Worm (Caenorhabditis elegans) whole organism, L2 larva: ENCODE data around the gene grk-1.

Experiments used
- R02D3.7 ChIP-seq: fragments of 150-350 bp; optimal IDR thresholded peaks from 2 replicates; lab custom pipeline; 2014; ENCODE audit warnings: missing biosample characterization, missing genetic modification characterization
- Y55F3AM.14 ChIP-seq: fragments of 200-800 bp; sonication (Bioruptor generic); optimal IDR thresholded peaks from 2 replicates; lab custom pipeline; 2018; ENCODE audit warnings: mild to moderate bottlenecking, missing genetic modification characterization, missing compliant biosample characterization
- alr-1 ChIP-seq: fragments of 150-350 bp; optimal IDR thresholded peaks from 2 replicates; lab custom pipeline; 2014; ENCODE audit warnings: missing biosample characterization, missing genetic modification characterization
- ama-1 ChIP-seq: fragments of 150-350 bp; optimal IDR thresholded peaks from 2 replicates; lab custom pipeline; 2018; ENCODE audit warnings: inconsistent platforms
- ceh-16 ChIP-seq: fragments of 150-350 bp; optimal IDR thresholded peaks from 2 replicates; lab custom pipeline; 2014; ENCODE audit warnings: missing biosample characterization, missing genetic modification characterization
- egl-27 ChIP-seq: sonication (generic microtip); optimal IDR thresholded peaks from 3 replicates; lab custom pipeline; 2017; ENCODE audit warnings: missing biosample characterization, missing genetic modification reagents, missing genetic modification characterization
- elt-3 ChIP-seq: sonication (generic microtip); optimal IDR thresholded peaks from 2 replicates; lab custom pipeline; 2017; ENCODE audit warnings: missing biosample characterization, missing genetic modification characterization
- nhr-237 ChIP-seq: fragments of 150-350 bp; optimal IDR thresholded peaks from 2 replicates; lab custom pipeline; 2014; ENCODE audit warnings: missing biosample characterization, missing genetic modification characterization
- sem-4 ChIP-seq: fragments of 150-350 bp; optimal IDR thresholded peaks from 2 replicates; lab custom pipeline; 2014; ENCODE audit warnings: missing biosample characterization, missing genetic modification reagents, missing genetic modification characterization
- snpc-4 ChIP-seq: fragments of 150-350 bp; optimal IDR thresholded peaks from 2 replicates; lab custom pipeline; 2014; ENCODE audit warnings: missing biosample characterization, missing genetic modification characterization
- unc-62 ChIP-seq: fragments of 150-350 bp; optimal IDR thresholded peaks from 2 replicates; lab custom pipeline; 2014; ENCODE audit warnings: missing biosample characterization, missing genetic modification reagents, missing genetic modification characterization
- ztf-4 ChIP-seq: fragments of 150-350 bp; optimal IDR thresholded peaks from 2 replicates; lab custom pipeline; 2014; ENCODE audit warnings: missing biosample characterization, missing genetic modification characterization

DNA sequence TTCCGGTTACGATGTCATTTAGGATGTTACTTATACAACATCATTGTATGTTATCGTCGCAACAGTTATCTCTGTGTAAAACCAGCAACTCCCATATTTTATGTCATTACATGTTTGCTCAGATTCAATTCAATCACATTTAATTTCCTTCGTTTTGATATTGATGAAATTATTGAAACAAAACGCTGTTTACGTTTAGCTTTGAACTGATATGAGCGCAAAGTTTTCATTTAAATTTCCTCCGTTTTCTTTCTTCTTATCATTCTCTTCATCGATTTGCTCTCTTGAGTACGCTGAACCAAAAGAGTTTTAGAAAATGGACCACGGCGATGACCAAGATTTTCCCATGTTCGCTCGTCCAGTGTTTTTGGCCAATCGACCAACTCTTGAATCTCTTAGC is 31.8 kb upstream of the grk-1 start, which contains the start of gene sek-6:
- TF ChIP-seq unc-62 (GFP tag; lab: Kevin White, UChicago) (no peak), ama-1 (no peak), egl-27 (no peak), alr-1 (tag; lab: Kevin White, UChicago) (no peak), ztf-4 (no peak), R02D3.7 (tag; lab: Kevin White, UChicago) (no peak), sem-4 (tag; lab: Kevin White, UChicago) (no peak), nhr-237 (tag; lab: Kevin White, UChicago) (no peak), elt-3 (no peak), Y55F3AM.14 (no peak), ceh-16 (tag; lab: Kevin White, UChicago) (no peak), snpc-4 (tag; lab: Kevin White, UChicago) (no peak)
